Fruit fly (Drosophila melanogaster) whole organism, embryonic: ENCODE data around the gene CG13086.

Experiments used
- Asciz ChIP-seq: fragments of 200-800 bp; sonication (Bioruptor generic); optimal IDR thresholded peaks from 2 replicates; lab custom pipeline; 2017; ENCODE audit warnings: missing biosample characterization, mild to moderate bottlenecking, missing genetic modification characterization, missing genetic modification reagents
- B-H1 ChIP-seq: fragments of 200-800 bp; sonication (Bioruptor generic); IDR thresholded peaks from 3 replicates; pipeline ENCODE4 v1.3.6; 2022; ENCODE audit warnings: missing biosample characterization, missing genetic modification characterization
- CG10543 ChIP-seq: fragments of 200-800 bp; sonication (Bioruptor generic); optimal IDR thresholded peaks from 3 replicates; lab custom pipeline; 2017; ENCODE audit warnings: missing biosample characterization, mild to moderate bottlenecking, missing genetic modification characterization, moderate library complexity
- CG10565 ChIP-seq: fragments of 200-800 bp; sonication (Bioruptor generic); optimal IDR thresholded peaks from 3 replicates; lab custom pipeline; 2016; ENCODE audit warnings: missing biosample characterization, mild to moderate bottlenecking, missing genetic modification characterization
- CG11560 ChIP-seq: fragments of 200-800 bp; sonication (Bioruptor generic); IDR thresholded peaks from 3 replicates; pipeline ENCODE4 v1.3.6; 2022; ENCODE audit warnings: missing biosample characterization, missing genetic modification characterization
- CG12155 ChIP-seq: fragments of 200-800 bp; sonication (Bioruptor generic); optimal IDR thresholded peaks from 3 replicates; lab custom pipeline; 2016; ENCODE audit warnings: missing biosample characterization, missing genetic modification characterization
- CG1233 ChIP-seq: fragments of 200-800 bp; sonication (Bioruptor generic); optimal IDR thresholded peaks from 4 replicates; lab custom pipeline; 2018; ENCODE audit warnings: missing biosample characterization, mild to moderate bottlenecking, missing genetic modification characterization
- CG12744 ChIP-seq: fragments of 200-800 bp; sonication (Bioruptor generic); optimal IDR thresholded peaks from 2 replicates; lab custom pipeline; 2016; ENCODE audit warnings: missing biosample characterization, missing genetic modification characterization
- CG14014 ChIP-seq: fragments of 200-800 bp; sonication (Bioruptor generic); IDR thresholded peaks from 2 replicates; pipeline ENCODE4 v1.3.6; 2022; ENCODE audit warnings: missing biosample characterization, missing genetic modification characterization
- CG15073 ChIP-seq: fragments of 200-800 bp; sonication (Bioruptor generic); optimal IDR thresholded peaks from 2 replicates; lab custom pipeline; 2016; ENCODE audit warnings: missing biosample characterization, missing genetic modification characterization
- CG1529 ChIP-seq: fragments of 200-800 bp; sonication (Bioruptor generic); optimal IDR thresholded peaks from 3 replicates; lab custom pipeline; 2018; ENCODE audit warnings: missing biosample characterization, missing genetic modification characterization
- CG15601 ChIP-seq: fragments of 200-800 bp; sonication (Bioruptor generic); optimal IDR thresholded peaks from 3 replicates; lab custom pipeline; 2019; ENCODE audit warnings: missing biosample characterization, mild to moderate bottlenecking, missing genetic modification characterization, moderate library complexity
- CG15696 ChIP-seq: fragments of 200-800 bp; sonication (Bioruptor generic); optimal IDR thresholded peaks from 2 replicates; lab custom pipeline; 2019; ENCODE audit warnings: missing biosample characterization, mild to moderate bottlenecking, missing genetic modification characterization, moderate library complexity
- CG16815 ChIP-seq: fragments of 200-800 bp; sonication (Bioruptor generic); optimal IDR thresholded peaks from 3 replicates; lab custom pipeline; 2017; ENCODE audit warnings: missing biosample characterization, mild to moderate bottlenecking, missing genetic modification characterization
- CG17328 ChIP-seq: fragments of 200-800 bp; sonication (Bioruptor generic); IDR thresholded peaks from 2 replicates; pipeline ENCODE4 v1.3.6; 2022; ENCODE audit warnings: missing biosample characterization, missing genetic modification characterization
- CG17829 ChIP-seq: fragments of 200-800 bp; optimal IDR thresholded peaks from 2 replicates; lab custom pipeline; 2019; ENCODE audit warnings: missing biosample characterization, mild to moderate bottlenecking, missing genetic modification characterization, moderate library complexity
- CG2202 ChIP-seq: fragments of 200-800 bp; sonication (Bioruptor generic); optimal IDR thresholded peaks from 2 replicates; lab custom pipeline; 2018; ENCODE audit warnings: missing biosample characterization, mild to moderate bottlenecking, missing genetic modification characterization
- CG2875 ChIP-seq: fragments of 200-800 bp; sonication (Bioruptor generic); optimal IDR thresholded peaks from 2 replicates; lab custom pipeline; 2017; ENCODE audit warnings: missing biosample characterization, mild to moderate bottlenecking, missing genetic modification characterization, missing genetic modification reagents
- CG4424 ChIP-seq: fragments of 200-800 bp; sonication (Bioruptor generic); optimal IDR thresholded peaks from 3 replicates; lab custom pipeline; 2016; ENCODE audit warnings: missing biosample characterization, missing genetic modification characterization
- CG6254 ChIP-seq: fragments of 200-800 bp; sonication (Bioruptor generic); optimal IDR thresholded peaks from 3 replicates; lab custom pipeline; 2017; ENCODE audit warnings: mild to moderate bottlenecking, missing biosample characterization, missing genetic modification reagents, missing genetic modification characterization
- CG8290 ChIP-seq, 3 experiments: fragments of 200-800 bp; sonication (Bioruptor generic); optimal IDR thresholded peaks; 2 replicates each; lab custom pipeline; 2016 to 2019; ENCODE audit warnings: missing biosample characterization in 3 of 3, missing genetic modification characterization in 3 of 3, mild to moderate bottlenecking in 2 of 3, moderate library complexity in 1 of 3
- CG9215 ChIP-seq: fragments of 200-800 bp; sonication (Bioruptor generic); IDR thresholded peaks from 2 replicates; pipeline ENCODE4 v1.3.6; 2022; ENCODE audit warnings: missing biosample characterization, missing genetic modification characterization
- Deaf1 ChIP-seq: fragments of 200-800 bp; optimal IDR thresholded peaks from 3 replicates; lab custom pipeline; 2019; ENCODE audit warnings: missing biosample characterization, mild to moderate bottlenecking, missing genetic modification characterization, moderate library complexity
- Fer2 ChIP-seq: fragments of 200-800 bp; sonication (Bioruptor generic); optimal IDR thresholded peaks from 2 replicates; lab custom pipeline; 2018; ENCODE audit warnings: missing biosample characterization, mild to moderate bottlenecking, missing genetic modification characterization, moderate library complexity
- Hr3 ChIP-seq: fragments of 200-800 bp; sonication (Bioruptor generic); optimal IDR thresholded peaks from 3 replicates; lab custom pipeline; 2016; ENCODE audit warnings: missing biosample characterization, missing genetic modification characterization
- Hr39 ChIP-seq: fragments of >200 bp; optimal IDR thresholded peaks from 2 replicates; lab custom pipeline; 2017
- NC2α ChIP-seq: fragments of 200-800 bp; sonication (Bioruptor generic); optimal IDR thresholded peaks from 2 replicates; lab custom pipeline; 2016; ENCODE audit warnings: missing biosample characterization, missing genetic modification characterization
- Ravus ChIP-seq: fragments of 200-800 bp; sonication (Bioruptor generic); IDR thresholded peaks from 2 replicates; pipeline ENCODE4 v1.3.6; 2022; ENCODE audit warnings: missing biosample characterization, missing genetic modification characterization
- Rfx ChIP-seq: fragments of 200-800 bp; sonication (Bioruptor generic); IDR thresholded peaks from 2 replicates; pipeline ENCODE4 v1.3.6; 2022; ENCODE audit warnings: missing biosample characterization, missing genetic modification characterization
- chm ChIP-seq: fragments of 200-800 bp; sonication (Bioruptor generic); IDR thresholded peaks from 2 replicates; pipeline ENCODE4 v1.3.6; 2022; ENCODE audit warnings: missing biosample characterization, missing genetic modification characterization
- crc ChIP-seq: fragments of 200-800 bp; sonication (Bioruptor generic); optimal IDR thresholded peaks from 2 replicates; lab custom pipeline; 2016; ENCODE audit warnings: missing biosample characterization, missing genetic modification characterization
- crol ChIP-seq: fragments of 200-800 bp; sonication (Bioruptor generic); IDR thresholded peaks from 2 replicates; pipeline ENCODE4 v1.3.6; 2022; ENCODE audit warnings: missing biosample characterization, missing genetic modification characterization
- dpn ChIP-seq, 2 experiments: fragments of 200-800 bp; sonication (Bioruptor generic); optimal IDR thresholded peaks; 3 replicates each; lab custom pipeline; 2016; ENCODE audit warnings: missing biosample characterization in 2 of 2, missing genetic modification characterization in 2 of 2
- ewg ChIP-seq: fragments of 200-800 bp; sonication (Bioruptor generic); optimal IDR thresholded peaks from 3 replicates; lab custom pipeline; 2017; ENCODE audit warnings: mild to moderate bottlenecking, missing biosample characterization, missing genetic modification reagents, missing genetic modification characterization
- fd96Cb ChIP-seq: fragments of 200-800 bp; sonication (Bioruptor generic); optimal IDR thresholded peaks from 2 replicates; lab custom pipeline; 2018; ENCODE audit warnings: missing biosample characterization, mild to moderate bottlenecking, missing genetic modification characterization, moderate library complexity
- gcm ChIP-seq: fragments of 200-800 bp; sonication (Bioruptor generic); optimal IDR thresholded peaks from 2 replicates; lab custom pipeline; 2019; ENCODE audit warnings: missing biosample characterization, mild to moderate bottlenecking, missing genetic modification characterization, moderate library complexity
- gem ChIP-seq: fragments of 200-800 bp; sonication (Bioruptor generic); optimal IDR thresholded peaks from 2 replicates; lab custom pipeline; 2019; ENCODE audit warnings: missing biosample characterization, mild to moderate bottlenecking, missing genetic modification characterization, moderate library complexity
- insv ChIP-seq, 2 experiments: fragments of 200-800 bp; sonication (Bioruptor generic); optimal IDR thresholded peaks; 3 replicates each; lab custom pipeline; 2016 to 2018; ENCODE audit warnings: missing biosample characterization in 2 of 2, missing genetic modification characterization in 2 of 2
- jing ChIP-seq: fragments of 200-800 bp; sonication (Bioruptor generic); optimal IDR thresholded peaks from 2 replicates; lab custom pipeline; 2018; ENCODE audit warnings: missing biosample characterization, mild to moderate bottlenecking, missing genetic modification characterization
- kay ChIP-seq: fragments of 200-800 bp; sonication (Bioruptor generic); optimal IDR thresholded peaks from 2 replicates; lab custom pipeline; 2016; ENCODE audit warnings: missing biosample characterization, missing genetic modification characterization
- nerfin-1 ChIP-seq: fragments of 200-800 bp; sonication (Bioruptor generic); optimal IDR thresholded peaks from 3 replicates; lab custom pipeline; 2019; ENCODE audit warnings: missing biosample characterization, mild to moderate bottlenecking, missing genetic modification characterization, moderate library complexity
- sens-2 ChIP-seq: fragments of 200-800 bp; sonication (Bioruptor generic); IDR thresholded peaks from 2 replicates; pipeline ENCODE4 v1.3.6; 2022; ENCODE audit warnings: missing biosample characterization, missing genetic modification characterization
- shn ChIP-seq: fragments of 200-800 bp; sonication (Bioruptor generic); optimal IDR thresholded peaks from 3 replicates; lab custom pipeline; 2016; ENCODE audit warnings: missing biosample characterization, missing genetic modification characterization
- sim ChIP-seq: fragments of 200-800 bp; sonication (Bioruptor generic); IDR thresholded peaks from 2 replicates; pipeline ENCODE4 v1.3.6; 2022; ENCODE audit warnings: missing biosample characterization, missing genetic modification characterization
- sisA ChIP-seq: fragments of 200-800 bp; sonication (Bioruptor generic); IDR thresholded peaks from 2 replicates; pipeline ENCODE4 v1.3.6; 2022; ENCODE audit warnings: missing biosample characterization, missing genetic modification characterization
- tio ChIP-seq: fragments of 200-800 bp; sonication (Bioruptor generic); optimal IDR thresholded peaks from 2 replicates; lab custom pipeline; 2017; ENCODE audit warnings: missing biosample characterization, missing genetic modification characterization, inconsistent platforms
- ttk ChIP-seq: fragments of 200-800 bp; sonication (Bioruptor generic); IDR thresholded peaks from 2 replicates; pipeline ENCODE4 v2.1.2; 2022; ENCODE audit warnings: missing biosample characterization, missing genetic modification characterization
- unpg ChIP-seq: fragments of 200-800 bp; sonication (Bioruptor generic); optimal IDR thresholded peaks from 3 replicates; lab custom pipeline; 2018; ENCODE audit warnings: missing biosample characterization, mild to moderate bottlenecking, missing genetic modification characterization, moderate library complexity

CG13086 gene

DNA sequence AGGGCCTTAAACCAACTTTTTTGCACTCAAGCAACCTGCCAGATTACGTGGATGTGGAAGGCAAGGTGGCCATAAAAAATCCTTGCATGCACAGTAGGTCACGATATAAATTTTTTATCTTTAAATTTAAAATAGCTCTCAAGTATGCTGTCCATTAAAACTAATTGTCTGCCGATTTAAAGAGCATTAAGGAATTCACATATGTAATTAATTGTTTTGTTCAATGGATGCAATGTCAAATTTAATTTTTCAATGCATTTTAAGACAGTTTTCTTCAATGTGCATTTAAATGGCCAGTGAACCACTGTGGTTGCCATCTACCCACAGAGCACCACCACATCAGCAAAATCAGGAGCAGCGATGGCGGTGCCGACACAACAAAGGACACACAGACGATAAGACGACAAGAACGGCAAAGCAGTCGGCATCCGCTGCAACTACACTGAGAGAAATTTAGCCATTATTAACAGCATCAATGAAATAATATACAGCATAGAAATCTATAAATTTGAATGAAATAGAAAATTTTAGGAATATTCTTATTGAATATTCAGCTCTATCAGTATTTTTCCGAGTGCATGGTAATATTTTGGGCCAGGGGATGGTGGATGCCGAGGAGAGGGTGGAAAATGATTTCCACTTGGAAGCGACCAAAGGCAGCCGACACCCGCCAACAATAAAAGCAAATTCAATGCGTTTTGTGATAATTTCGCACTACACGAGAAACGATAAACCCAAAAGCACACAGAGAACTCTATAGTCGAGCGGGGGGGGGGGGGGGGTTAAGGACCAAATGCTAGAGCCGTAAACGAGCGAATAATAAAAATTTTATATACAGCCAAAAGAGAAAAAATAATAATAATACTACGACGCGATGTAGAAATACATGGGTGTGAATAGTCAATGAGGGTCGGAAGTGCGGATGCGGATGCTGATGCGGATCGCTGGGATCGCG lies 13.2 kb downstream of the CG13086 start (continued):
- TF ChIP-seq CG10565 (GFP tag; lab: Kevin White, UChicago) (no peak), unpg (GFP tag; lab: Kevin White, UChicago) (peak; percentile 56), dpn (GFP tag; optimal IDR thresholded peaks at IDR 0.05; lab: Kevin White, UChicago) (peak; percentile 20 to 30), CG1233 (peak; percentile 54), Asciz (GFP tag; lab: Kevin White, UChicago) (peak; percentile 28), sim (GFP tag; lab: Robert Waterston, UW) (0 out of 2 replicates have a peak, but pooled peaks have one; percentile 14), CG17829 (peak; percentile 70), CG11560 (tag; lab: Robert Waterston, UW) (no peak), Hr3 (GFP tag; lab: Kevin White, UChicago) (peak; percentile 35), nerfin-1 (tag; lab: Kevin White, UChicago) (peak; percentile 73), CG2202 (tag; lab: Kevin White, UChicago) (peak; percentile 50), Rfx (GFP tag; lab: Robert Waterston, UW) (0 out of 2 replicates have a peak, but pooled peaks have one; percentile 9), jing (GFP tag; lab: Kevin White, UChicago) (no peak), fd96Cb (tag; lab: Kevin White, UChicago) (peak; percentile 64), Ravus (GFP tag; lab: Robert Waterston, UW) (no peak), gem (tag; lab: Kevin White, UChicago) (peak; percentile 73), CG6254 (peak; percentile 63), insv (GFP tag; optimal IDR thresholded peaks at IDR 0.05; lab: Kevin White, UChicago) (no peak), CG4424 (peak; percentile 56), shn (no peak), CG15073 (GFP tag; lab: Kevin White, UChicago) (no peak), ewg (GFP tag; lab: Kevin White, UChicago) (peak; percentile 5), CG16815 (GFP tag; lab: Kevin White, UChicago) (peak; percentile 44), chm (GFP tag; lab: Robert Waterston, UW) (peak; percentile 71; the same call in 1 of the 2 replicates), CG15696 (tag; lab: Kevin White, UChicago) (peak; percentile 75), Hr39 (no peak), B-H1 (GFP tag; lab: Robert Waterston, UW) (no peak), CG12744 (GFP tag; lab: Kevin White, UChicago) (no peak), CG14014 (GFP tag; lab: Robert Waterston, UW) (no peak), sisA (GFP tag; lab: Robert Waterston, UW) (peak; percentile 47), kay (GFP tag; lab: Kevin White, UChicago) (no peak), CG1529 (peak; percentile 13), crc (GFP tag; lab: Kevin White, UChicago) (no peak), CG9215 (GFP tag; lab: Robert Waterston, UW) (no peak), CG8290 (GFP tag; optimal IDR thresholded peaks at IDR 0.05; lab: Kevin White, UChicago) (peak; percentile 22), CG8290 (tag; optimal IDR thresholded peaks at IDR 0.05; lab: Kevin White, UChicago) (no peak), Deaf1 (tag; lab: Kevin White, UChicago) (peak; percentile 3), CG17328 (peak; percentile 67), CG10543 (no peak), CG2875 (GFP tag; lab: Kevin White, UChicago) (peak; percentile 49), gcm (GFP tag; lab: Kevin White, UChicago) (peak; percentile 41), CG15601 (tag; lab: Kevin White, UChicago) (peak; percentile 52), ttk (GFP tag; lab: Robert Waterston, UW) (peak; percentile 39), sens-2 (GFP tag; lab: Robert Waterston, UW) (peak; percentile 62; the same call in 1 of the 2 replicates), Fer2 (no peak), crol (GFP tag; lab: Robert Waterston, UW) (peak; percentile 64), CG12155 (peak; percentile 33), tio (GFP tag; lab: Kevin White, UChicago) (peak; percentile 53), NC2α (GFP tag; lab: Kevin White, UChicago) (no peak)
